Worm (Caenorhabditis elegans) whole organism, mixed stage, embryonic: ENCODE data around the gene nra-1.

Experiments used
- M03D4.4 ChIP-seq: sonication (generic microtip); optimal IDR thresholded peaks from 2 replicates; lab custom pipeline; 2017; ENCODE audit warnings: mild to moderate bottlenecking, missing genetic modification characterization, missing compliant biosample characterization
- bed-3 ChIP-seq: fragments of 200-800 bp; sonication (Bioruptor generic); optimal IDR thresholded peaks from 3 replicates; lab custom pipeline; 2018; ENCODE audit warnings: mild to moderate bottlenecking, missing genetic modification characterization, moderate library complexity, missing compliant biosample characterization
- blmp-1 ChIP-seq: fragments of 150-350 bp; optimal IDR thresholded peaks from 2 replicates; lab custom pipeline; 2014; ENCODE audit warnings: missing biosample characterization, missing genetic modification characterization
- ceh-39 ChIP-seq: fragments of 150-350 bp; optimal IDR thresholded peaks from 2 replicates; lab custom pipeline; 2014; ENCODE audit warnings: missing biosample characterization, missing genetic modification characterization
- ceh-43 ChIP-seq: fragments of 200-800 bp; sonication (Bioruptor generic); optimal IDR thresholded peaks from 2 replicates; lab custom pipeline; 2018; ENCODE audit warnings: mild to moderate bottlenecking, missing genetic modification characterization, moderate library complexity, missing compliant biosample characterization
- ceh-83 ChIP-seq: fragments of 200-800 bp; sonication (Bioruptor generic); optimal IDR thresholded peaks from 2 replicates; lab custom pipeline; 2018; ENCODE audit warnings: mild to moderate bottlenecking, missing genetic modification characterization, missing compliant biosample characterization
- ces-1 ChIP-seq: fragments of 150-350 bp; optimal IDR thresholded peaks from 2 replicates; lab custom pipeline; 2014; ENCODE audit warnings: missing biosample characterization, missing genetic modification reagents, missing genetic modification characterization
- cnd-1 ChIP-seq: fragments of 200-800 bp; sonication (Bioruptor generic); optimal IDR thresholded peaks from 2 replicates; lab custom pipeline; 2018; ENCODE audit warnings: mild to moderate bottlenecking, missing genetic modification characterization, missing compliant biosample characterization
- drap-1 ChIP-seq: fragments of 200-800 bp; sonication (Bioruptor generic); optimal IDR thresholded peaks from 3 replicates; lab custom pipeline; 2018; ENCODE audit warnings: mild to moderate bottlenecking, missing genetic modification characterization, missing compliant biosample characterization
- elt-1 ChIP-seq: sonication (generic microtip); optimal IDR thresholded peaks from 2 replicates; lab custom pipeline; 2017; ENCODE audit warnings: missing genetic modification characterization, mild to moderate bottlenecking, missing compliant biosample characterization, antibody characterized with exemption, moderate library complexity, borderline replicate concordance; ENCODE audit not compliant: insufficient read depth
- elt-3 ChIP-seq: fragments of 150-350 bp; optimal IDR thresholded peaks from 2 replicates; lab custom pipeline; 2014; ENCODE audit warnings: missing biosample characterization, missing genetic modification characterization
- ham-2 ChIP-seq: fragments of 200-800 bp; sonication (Bioruptor generic); optimal IDR thresholded peaks from 2 replicates; lab custom pipeline; 2018; ENCODE audit warnings: mild to moderate bottlenecking, missing genetic modification characterization, missing compliant biosample characterization
- hlh-1 ChIP-seq: fragments of 150-350 bp; optimal IDR thresholded peaks from 2 replicates; lab custom pipeline; 2014; ENCODE audit warnings: missing biosample characterization, missing genetic modification reagents, missing genetic modification characterization
- lin-13 ChIP-seq: fragments of 150-350 bp; optimal IDR thresholded peaks from 2 replicates; lab custom pipeline; 2014; ENCODE audit warnings: missing biosample characterization, missing genetic modification characterization
- lin-32 ChIP-seq: fragments of 200-800 bp; sonication (Bioruptor generic); optimal IDR thresholded peaks from 2 replicates; lab custom pipeline; 2018; ENCODE audit warnings: mild to moderate bottlenecking, missing genetic modification characterization, missing compliant biosample characterization
- lsy-2 ChIP-seq: fragments of 150-350 bp; optimal IDR thresholded peaks from 2 replicates; lab custom pipeline; 2014; ENCODE audit warnings: missing biosample characterization, missing genetic modification characterization
- mab-5 ChIP-seq: fragments of 150-350 bp; optimal IDR thresholded peaks from 2 replicates; lab custom pipeline; 2014; ENCODE audit warnings: missing biosample characterization, missing genetic modification characterization
- mep-1 ChIP-seq: fragments of 150-350 bp; optimal IDR thresholded peaks from 2 replicates; lab custom pipeline; 2017; ENCODE audit warnings: missing biosample characterization, missing genetic modification reagents, missing genetic modification characterization, inconsistent platforms
- mls-2 ChIP-seq: sonication (generic microtip); optimal IDR thresholded peaks from 2 replicates; lab custom pipeline; 2016; ENCODE audit warnings: mild to moderate bottlenecking, missing genetic modification characterization, moderate library complexity, missing compliant biosample characterization
- nhr-12 ChIP-seq: fragments of 150-350 bp; optimal IDR thresholded peaks from 2 replicates; lab custom pipeline; 2014; ENCODE audit warnings: missing biosample characterization, missing genetic modification characterization
- nhr-2 ChIP-seq: fragments of 150-350 bp; optimal IDR thresholded peaks from 2 replicates; lab custom pipeline; 2014; ENCODE audit warnings: missing biosample characterization, missing genetic modification characterization
- nhr-237 ChIP-seq: fragments of 150-350 bp; optimal IDR thresholded peaks from 2 replicates; lab custom pipeline; 2014; ENCODE audit warnings: missing biosample characterization, missing genetic modification characterization
- nhr-76 ChIP-seq: sonication (generic microtip); optimal IDR thresholded peaks from 2 replicates; lab custom pipeline; 2017; ENCODE audit warnings: missing biosample characterization, missing genetic modification characterization
- pha-4 ChIP-seq: fragments of 150-350 bp; optimal IDR thresholded peaks from 2 replicates; lab custom pipeline; 2018; ENCODE audit warnings: missing biosample characterization, missing genetic modification reagents, missing genetic modification characterization
- sem-2 ChIP-seq: fragments of 200-800 bp; sonication (Bioruptor generic); optimal IDR thresholded peaks from 2 replicates; lab custom pipeline; 2018; ENCODE audit warnings: mild to moderate bottlenecking, missing genetic modification characterization, missing compliant biosample characterization
- snpc-4 ChIP-seq: fragments of 150-350 bp; optimal IDR thresholded peaks from 2 replicates; lab custom pipeline; 2014; ENCODE audit warnings: missing biosample characterization, missing genetic modification characterization
- sptf-1 ChIP-seq: sonication (generic microtip); optimal IDR thresholded peaks from 2 replicates; lab custom pipeline; 2017; ENCODE audit warnings: mild to moderate bottlenecking, missing genetic modification characterization, moderate library complexity, missing compliant biosample characterization
- tbx-8 ChIP-seq: fragments of 200-800 bp; sonication (Bioruptor generic); optimal IDR thresholded peaks from 2 replicates; lab custom pipeline; 2018; ENCODE audit warnings: mild to moderate bottlenecking, missing genetic modification characterization, moderate library complexity, missing compliant biosample characterization
- unc-120 ChIP-seq: sonication (generic microtip); optimal IDR thresholded peaks from 2 replicates; lab custom pipeline; 2017; ENCODE audit warnings: missing genetic modification characterization, missing compliant biosample characterization; ENCODE audit not compliant: poor library complexity, severe bottlenecking
- unc-39 ChIP-seq: fragments of 150-350 bp; optimal IDR thresholded peaks from 2 replicates; lab custom pipeline; 2014; ENCODE audit warnings: missing biosample characterization, missing genetic modification characterization
- unc-62 ChIP-seq: fragments of 150-350 bp; optimal IDR thresholded peaks from 2 replicates; lab custom pipeline; 2014; ENCODE audit warnings: missing biosample characterization, missing genetic modification reagents, missing genetic modification characterization
- zip-8 ChIP-seq: fragments of 150-350 bp; optimal IDR thresholded peaks from 2 replicates; lab custom pipeline; 2014; ENCODE audit warnings: missing biosample characterization, missing genetic modification characterization
- ztf-11 ChIP-seq: fragments of 150-350 bp; optimal IDR thresholded peaks from 2 replicates; lab custom pipeline; 2014; ENCODE audit warnings: missing biosample characterization, missing genetic modification characterization

The nra-1 gene

ce11 chrIV:17281060-17282021 is 2.7 kb downstream of the nra-1 start:
- TF ChIP-seq sptf-1 (tag; lab: Kevin White, UChicago) (no peak), unc-120 (tag; lab: Kevin White, UChicago) (no peak), ces-1 (GFP tag; lab: Kevin White, UChicago) (peak; percentile 22)

DNA sequence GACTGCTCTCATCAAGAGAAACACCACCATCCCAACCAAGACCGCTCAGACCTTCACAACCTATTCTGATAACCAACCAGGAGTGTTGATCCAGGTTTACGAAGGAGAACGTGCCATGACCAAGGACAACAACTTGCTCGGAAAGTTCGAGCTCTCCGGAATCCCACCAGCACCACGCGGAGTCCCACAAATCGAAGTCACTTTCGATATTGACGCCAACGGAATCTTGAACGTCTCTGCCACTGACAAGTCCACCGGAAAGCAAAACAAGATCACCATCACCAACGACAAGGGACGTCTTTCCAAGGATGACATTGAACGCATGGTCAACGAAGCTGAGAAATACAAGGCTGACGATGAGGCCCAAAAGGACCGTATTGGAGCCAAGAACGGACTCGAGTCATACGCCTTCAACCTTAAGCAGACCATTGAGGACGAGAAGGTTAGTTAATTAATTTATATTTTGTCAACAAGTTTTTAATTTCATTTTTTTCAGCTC is 3.5 kb downstream of the nra-1 start:
- TF ChIP-seq unc-62 (GFP tag; lab: Kevin White, UChicago) (no peak), sptf-1 (tag; lab: Kevin White, UChicago) (no peak), ces-1 (GFP tag; lab: Kevin White, UChicago) (no peak), tbx-8 (GFP tag; lab: Kevin White, UChicago) (no peak), lin-13 (tag; lab: Kevin White, UChicago) (no peak)

DNA sequence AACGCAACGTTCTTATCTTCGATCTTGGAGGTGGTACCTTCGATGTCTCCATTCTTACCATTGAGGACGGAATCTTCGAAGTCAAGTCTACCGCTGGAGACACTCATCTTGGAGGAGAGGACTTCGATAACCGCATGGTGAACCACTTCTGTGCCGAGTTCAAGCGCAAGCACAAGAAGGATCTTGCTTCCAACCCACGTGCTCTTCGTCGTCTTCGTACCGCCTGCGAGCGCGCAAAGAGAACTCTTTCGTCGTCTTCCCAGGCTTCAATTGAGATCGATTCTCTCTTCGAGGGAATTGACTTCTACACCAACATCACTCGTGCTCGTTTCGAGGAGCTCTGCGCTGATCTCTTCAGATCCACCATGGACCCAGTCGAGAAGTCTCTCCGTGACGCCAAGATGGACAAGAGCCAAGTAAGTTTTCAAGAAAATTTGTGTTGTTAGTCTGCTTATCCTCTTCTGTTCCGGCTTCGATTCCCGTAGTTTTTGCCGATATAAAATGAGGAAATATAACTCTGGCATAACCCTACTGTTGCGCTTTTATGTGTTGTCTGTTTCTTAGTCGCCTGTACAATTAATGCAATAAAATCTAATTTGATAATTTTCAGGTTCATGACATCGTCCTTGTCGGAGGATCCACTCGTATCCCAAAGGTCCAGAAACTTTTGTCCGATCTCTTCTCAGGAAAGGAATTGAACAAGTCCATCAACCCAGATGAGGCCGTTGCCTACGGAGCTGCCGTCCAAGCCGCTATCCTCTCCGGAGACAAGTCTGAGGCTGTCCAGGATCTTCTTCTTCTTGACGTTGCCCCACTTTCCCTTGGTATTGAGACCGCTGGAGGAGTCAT is 4.2 kb downstream of the nra-1 start:
- TF ChIP-seq blmp-1 (tag; lab: Kevin White, UChicago) (no peak), lin-32 (GFP tag; lab: Kevin White, UChicago) (no peak), unc-39 (tag; lab: Kevin White, UChicago) (no peak), ceh-43 (GFP tag; lab: Kevin White, UChicago) (no peak), snpc-4 (tag; lab: Kevin White, UChicago) (no peak), mab-5 (no peak), lsy-2 (no peak), ces-1 (GFP tag; lab: Kevin White, UChicago) (no peak), zip-8 (no peak), ceh-39 (tag; lab: Kevin White, UChicago) (no peak), mep-1 (tag; lab: Kevin White, UChicago) (no peak), M03D4.4 (tag; lab: Kevin White, UChicago) (no peak)

DNA sequence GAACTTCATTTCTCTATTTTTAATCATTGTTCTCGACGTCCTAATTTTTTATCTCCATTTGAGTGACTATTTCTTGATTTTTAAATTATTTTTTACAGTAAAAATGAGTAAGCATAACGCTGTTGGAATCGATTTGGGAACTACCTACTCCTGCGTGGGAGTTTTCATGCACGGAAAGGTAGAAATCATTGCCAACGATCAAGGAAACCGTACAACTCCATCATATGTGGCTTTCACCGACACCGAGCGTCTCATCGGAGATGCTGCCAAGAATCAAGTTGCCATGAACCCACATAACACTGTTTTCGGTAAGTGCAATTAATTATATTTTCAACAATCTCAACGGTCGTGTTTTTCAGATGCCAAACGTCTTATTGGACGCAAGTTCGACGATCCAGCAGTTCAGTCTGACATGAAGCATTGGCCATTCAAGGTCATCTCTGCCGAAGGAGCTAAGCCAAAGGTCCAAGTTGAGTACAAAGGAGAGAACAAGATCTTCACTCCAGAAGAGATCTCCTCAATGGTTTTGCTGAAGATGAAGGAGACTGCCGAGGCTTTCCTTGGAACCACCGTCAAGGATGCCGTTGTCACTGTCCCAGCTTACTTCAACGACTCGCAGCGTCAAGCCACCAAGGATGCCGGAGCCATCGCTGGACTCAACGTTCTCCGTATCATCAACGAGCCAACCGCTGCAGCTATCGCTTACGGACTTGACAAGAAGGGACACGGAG is 5.0 kb downstream of the nra-1 start, which contains the start of gene hsp-1:
Gene hsp-1 (plus strand): TSS at position 99 of the 731 bp plus-strand sequence.
- TF ChIP-seq lsy-2 (no peak), lin-13 (tag; lab: Kevin White, UChicago) (no peak), M03D4.4 (tag; lab: Kevin White, UChicago) (no peak), nhr-2 (no peak), nhr-76 (tag; lab: Kevin White, UChicago) (no peak), lin-32 (GFP tag; lab: Kevin White, UChicago) (no peak), zip-8 (no peak), ceh-83 (no peak), ztf-11 (no peak), ces-1 (GFP tag; lab: Kevin White, UChicago) (no peak), nhr-12 (tag; lab: Kevin White, UChicago) (no peak), elt-1 (tag; lab: Kevin White, UChicago) (no peak), sptf-1 (tag; lab: Kevin White, UChicago) (no peak)

- TF ChIP-seq nhr-237 (tag; lab: Kevin White, UChicago) (peak; percentile 97), tbx-8 (GFP tag; lab: Kevin White, UChicago) (peak; percentile 82), cnd-1 (tag; lab: Kevin White, UChicago) (peak; percentile 93), nhr-12 (tag; lab: Kevin White, UChicago) (no peak), mep-1 (tag; lab: Kevin White, UChicago) (peak; percentile 99), ceh-83 (peak; percentile 79), bed-3 (no peak), nhr-2 (peak; percentile 44), pha-4 (peak; percentile 94), hlh-1 (tag; lab: Kevin White, UChicago) (peak; percentile 41), ceh-43 (GFP tag; lab: Kevin White, UChicago) (peak; percentile 89), ham-2 (GFP tag; lab: Kevin White, UChicago) (peak; percentile 20), lin-13 (tag; lab: Kevin White, UChicago) (peak; percentile 99), blmp-1 (tag; lab: Kevin White, UChicago) (peak; percentile 23), lin-32 (GFP tag; lab: Kevin White, UChicago) (peak; percentile 10), M03D4.4 (tag; lab: Kevin White, UChicago) (peak; percentile 90), elt-3 (tag; lab: Kevin White, UChicago) (no peak), nhr-76 (tag; lab: Kevin White, UChicago) (no peak), drap-1 (GFP tag; lab: Kevin White, UChicago) (peak; percentile 87), ceh-39 (tag; lab: Kevin White, UChicago) (peak; percentile 96), unc-39 (tag; lab: Kevin White, UChicago) (peak; percentile 16), zip-8 (no peak), mls-2 (tag; lab: Kevin White, UChicago) (peak; percentile 93), unc-120 (tag; lab: Kevin White, UChicago) (peak; percentile 78), sem-2 (GFP tag; lab: Kevin White, UChicago) (peak; percentile 20), ztf-11 (peak; percentile 83)
Measured at ce11 chrIV:17278363-17278762, 5.6 kb downstream of the nra-1 start.
